Worm (Caenorhabditis elegans) whole organism, L4 larva: ENCODE results near the gene C33F10.8.
A peak's percentile ranks its signal among the peaks of the same experiment; 100 is the strongest.

Experiments
- F26F4.8 ChIP-seq: fragments of 200-800 bp; sonication (Bioruptor generic); conservative IDR thresholded peaks from 2 replicates; pipeline ENCODE4 v1.3.6; 2022; ENCODE audit warnings: missing genetic modification characterization, missing compliant biosample characterization
- F44E2.7 ChIP-seq: fragments of 200-800 bp; sonication (Bioruptor generic); IDR thresholded peaks from 2 replicates; pipeline ENCODE4 v2.1.2; 2022; ENCODE audit warnings: missing genetic modification characterization, missing compliant biosample characterization
- R02D3.7 ChIP-seq: fragments of 150-350 bp; sonication (generic microtip); optimal IDR thresholded peaks from 3 replicates; lab custom pipeline; 2014; ENCODE audit warnings: missing biosample characterization, missing genetic modification characterization
- T20F7.1 ChIP-seq: fragments of 200-800 bp; sonication (Bioruptor generic); optimal IDR thresholded peaks from 2 replicates; lab custom pipeline; 2018; ENCODE audit warnings: mild to moderate bottlenecking, missing genetic modification characterization, missing compliant biosample characterization
- T26A8.4 ChIP-seq: fragments of 200-800 bp; sonication (Bioruptor generic); IDR thresholded peaks from 2 replicates; pipeline ENCODE4 v1.3.6; 2022; ENCODE audit warnings: missing genetic modification characterization, missing compliant biosample characterization
- Y48G9A.11 ChIP-seq: fragments of 200-800 bp; sonication (Bioruptor generic); IDR thresholded peaks from 2 replicates; pipeline ENCODE4 v1.3.6; 2022; ENCODE audit warnings: missing genetic modification reagents, missing genetic modification characterization, missing compliant biosample characterization
- ZK337.2 ChIP-seq: fragments of 200-800 bp; sonication (Bioruptor generic); IDR thresholded peaks from 2 replicates; pipeline ENCODE4 v1.3.6; 2022; ENCODE audit warnings: missing genetic modification reagents, missing genetic modification characterization, missing compliant biosample characterization
- ZK546.5 ChIP-seq, 2 experiments: sonication (generic microtip); optimal IDR thresholded peaks; 2 replicates each; lab custom pipeline; 2017; ENCODE audit warnings: missing biosample characterization in 2 of 2, missing genetic modification characterization in 2 of 2
- aha-1 ChIP-seq: fragments of 150-350 bp; peaks from one replicate; lab custom pipeline; 2014; ENCODE audit warnings: missing biosample characterization, missing genetic modification characterization
- ceh-62 ChIP-seq: sonication (generic microtip); optimal IDR thresholded peaks from 2 replicates; lab custom pipeline; 2017; ENCODE audit warnings: missing biosample characterization, missing genetic modification characterization
- daf-12 ChIP-seq: fragments of 150-350 bp; optimal IDR thresholded peaks from 2 replicates; lab custom pipeline; 2014; ENCODE audit warnings: missing biosample characterization, missing genetic modification reagents, missing genetic modification characterization
- daf-8 ChIP-seq: fragments of 200-800 bp; sonication (Bioruptor generic); IDR thresholded peaks from 2 replicates; pipeline ENCODE4 v1.3.6; 2022; ENCODE audit warnings: missing genetic modification characterization, missing compliant biosample characterization
- dmd-6 ChIP-seq: fragments of 200-800 bp; sonication (Bioruptor generic); IDR thresholded peaks from 2 replicates; pipeline ENCODE4 v1.3.6; 2022; ENCODE audit warnings: missing genetic modification reagents, missing genetic modification characterization, missing compliant biosample characterization
- dmd-9 ChIP-seq: fragments of 200-800 bp; sonication (Bioruptor generic); IDR thresholded peaks from 2 replicates; pipeline ENCODE4 v1.3.6; 2022; ENCODE audit warnings: missing genetic modification reagents, missing genetic modification characterization, missing compliant biosample characterization
- duxl-1 ChIP-seq: sonication (generic microtip); optimal IDR thresholded peaks from 2 replicates; lab custom pipeline; 2016; ENCODE audit warnings: mild to moderate bottlenecking, missing genetic modification characterization, moderate library complexity, missing compliant biosample characterization; ENCODE audit not compliant: poor library complexity
- dve-1 ChIP-seq: sonication (generic microtip); optimal IDR thresholded peaks from 2 replicates; lab custom pipeline; 2017; ENCODE audit warnings: antibody characterized with exemption, mild to moderate bottlenecking, missing genetic modification characterization, missing compliant biosample characterization; ENCODE audit not compliant: insufficient read depth
- fos-1 ChIP-seq: fragments of 150-350 bp; optimal IDR thresholded peaks from 2 replicates; lab custom pipeline; 2014; ENCODE audit warnings: missing biosample characterization, missing genetic modification characterization
- gei-8 ChIP-seq: fragments of 200-800 bp; sonication (Bioruptor generic); optimal IDR thresholded peaks from 2 replicates; lab custom pipeline; 2018; ENCODE audit warnings: mild to moderate bottlenecking, missing genetic modification characterization, missing compliant biosample characterization
- hlh-11 ChIP-seq: fragments of 200-800 bp; sonication (Bioruptor generic); optimal IDR thresholded peaks from 2 replicates; lab custom pipeline; 2018; ENCODE audit warnings: mild to moderate bottlenecking, missing genetic modification characterization, missing compliant biosample characterization
- jun-1 ChIP-seq: fragments of 150-350 bp; optimal IDR thresholded peaks from 2 replicates; lab custom pipeline; 2014; ENCODE audit warnings: missing biosample characterization, missing genetic modification reagents, missing genetic modification characterization
- lin-13 ChIP-seq: fragments of 150-350 bp; optimal IDR thresholded peaks from 2 replicates; lab custom pipeline; 2014; ENCODE audit warnings: missing biosample characterization, missing genetic modification reagents, missing genetic modification characterization
- lin-29 ChIP-seq: fragments of 200-800 bp; sonication (Bioruptor generic); IDR thresholded peaks from 2 replicates; pipeline ENCODE4 v1.3.6; 2022; ENCODE audit warnings: missing genetic modification reagents, missing genetic modification characterization, missing compliant biosample characterization
- madf-5 ChIP-seq, 2 experiments: fragments of 200-800 bp; sonication (Bioruptor generic); IDR thresholded peaks; 2 replicates each; pipeline ENCODE4 v1.3.6; 2022; ENCODE audit warnings: missing compliant biosample characterization in 2 of 2, missing genetic modification characterization in 2 of 2
- madf-9 ChIP-seq: fragments of 200-800 bp; sonication (Bioruptor generic); conservative IDR thresholded peaks from 2 replicates; pipeline ENCODE4 v1.3.6; 2022; ENCODE audit warnings: missing genetic modification reagents, missing genetic modification characterization, missing compliant biosample characterization
- mdl-1 ChIP-seq, 2 experiments: fragments of 150-350 bp in 1 of 2; sonication (generic microtip) in 1 of 2; optimal IDR thresholded peaks; 2 replicates each; lab custom pipeline; 2014 to 2017; ENCODE audit warnings: missing biosample characterization in 2 of 2, missing genetic modification characterization in 2 of 2
- mes-2 ChIP-seq: sonication (generic microtip); optimal IDR thresholded peaks from 2 replicates; lab custom pipeline; 2016; ENCODE audit warnings: missing genotype, mild to moderate bottlenecking, missing genetic modification characterization, missing compliant biosample characterization; ENCODE audit not compliant: poor library complexity, severe bottlenecking
- mxl-3 ChIP-seq: fragments of 200-800 bp; sonication (Bioruptor generic); optimal IDR thresholded peaks from 2 replicates; lab custom pipeline; 2018; ENCODE audit warnings: mild to moderate bottlenecking, missing genetic modification characterization, missing compliant biosample characterization
- nhr-10 ChIP-seq: fragments of 150-350 bp; optimal IDR thresholded peaks from 2 replicates; lab custom pipeline; 2014; ENCODE audit warnings: missing biosample characterization, missing genetic modification characterization
- nhr-111 ChIP-seq: fragments of 200-800 bp; sonication (Bioruptor generic); optimal IDR thresholded peaks from 2 replicates; lab custom pipeline; 2018; ENCODE audit warnings: mild to moderate bottlenecking, missing genetic modification characterization, missing compliant biosample characterization
- nhr-237 ChIP-seq: sonication (generic microtip); optimal IDR thresholded peaks from 2 replicates; lab custom pipeline; 2017; ENCODE audit warnings: missing biosample characterization, missing genetic modification characterization
- nhr-28 ChIP-seq: fragments of 150-350 bp; optimal IDR thresholded peaks from 2 replicates; lab custom pipeline; 2014; ENCODE audit warnings: missing biosample characterization, missing genetic modification characterization
- nhr-6 ChIP-seq: fragments of 150-350 bp; optimal IDR thresholded peaks from 2 replicates; lab custom pipeline; 2014; ENCODE audit warnings: missing biosample characterization, missing genetic modification characterization
- saeg-2 ChIP-seq: fragments of 200-800 bp; sonication (Bioruptor generic); IDR thresholded peaks from 2 replicates; pipeline ENCODE4 v1.3.6; 2022; ENCODE audit warnings: missing genetic modification reagents, missing genetic modification characterization, missing compliant biosample characterization
- set-16 ChIP-seq: fragments of 200-800 bp; sonication (Bioruptor generic); IDR thresholded peaks from 2 replicates; pipeline ENCODE4 v1.3.6; 2022; ENCODE audit warnings: missing genetic modification reagents, missing genetic modification characterization, missing compliant biosample characterization
- skn-1 ChIP-seq: fragments of 150-350 bp; optimal IDR thresholded peaks from 2 replicates; lab custom pipeline; 2014; ENCODE audit warnings: missing biosample characterization, missing genetic modification characterization
- snpc-4 ChIP-seq: fragments of 150-350 bp; optimal IDR thresholded peaks from 2 replicates; lab custom pipeline; 2014; ENCODE audit warnings: missing biosample characterization, missing genetic modification characterization
- spr-1 ChIP-seq: sonication (generic microtip); optimal IDR thresholded peaks from 2 replicates; lab custom pipeline; 2016; ENCODE audit warnings: mild to moderate bottlenecking, missing genetic modification characterization, missing compliant biosample characterization
- spr-3 ChIP-seq: fragments of 200-800 bp; sonication (Bioruptor generic); optimal IDR thresholded peaks from 2 replicates; lab custom pipeline; 2018; ENCODE audit warnings: mild to moderate bottlenecking, missing genetic modification characterization, missing compliant biosample characterization
- unc-62 ChIP-seq, 3 experiments: fragments of 150-350 bp in 1 of 3; sonication (generic microtip); optimal IDR thresholded peaks in 2 of 3; peaks in 1 of 3; 1 replicate in 1 of 3; 2 replicates in 2 of 3; lab custom pipeline; 2014 to 2017; ENCODE audit warnings: missing biosample characterization in 3 of 3, missing genetic modification characterization in 3 of 3, missing genetic modification reagents in 3 of 3, missing genotype in 1 of 3
- zfp-2 ChIP-seq: sonication (generic microtip); optimal IDR thresholded peaks from 2 replicates; lab custom pipeline; 2016; ENCODE audit warnings: mild to moderate bottlenecking, missing genetic modification characterization, missing compliant biosample characterization
- zip-11 ChIP-seq: fragments of 200-800 bp; sonication (Bioruptor generic); IDR thresholded peaks from 2 replicates; pipeline ENCODE4 v1.3.6; 2022; ENCODE audit warnings: missing genetic modification characterization, missing compliant biosample characterization
- ztf-7 ChIP-seq: fragments of 150-350 bp; optimal IDR thresholded peaks from 2 replicates; lab custom pipeline; 2014; ENCODE audit warnings: missing biosample characterization, missing genetic modification characterization

Gene C33F10.8

DNA sequence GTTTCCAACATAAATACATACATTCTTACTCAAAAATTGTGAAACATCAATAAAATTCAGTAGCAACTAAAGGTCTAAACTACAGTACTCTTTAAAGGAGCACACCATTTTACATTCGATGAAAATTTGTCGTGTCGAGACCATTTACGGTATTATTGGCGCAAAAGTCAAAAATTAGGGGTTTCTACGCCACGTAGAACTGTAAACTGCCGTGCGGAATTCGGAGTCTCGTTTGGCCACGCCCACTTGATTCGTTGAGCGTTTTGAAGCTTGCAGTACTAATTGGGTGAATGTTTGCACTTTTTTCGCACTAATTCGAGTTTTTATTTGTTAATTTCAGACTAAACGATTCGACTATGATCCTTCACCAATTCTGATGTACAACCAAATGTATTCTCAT lies 34.3 kb downstream of the C33F10.8 start (continued):
- TF ChIP-seq Y48G9A.11 (GFP tag; lab: Robert Waterston, UW) (peak; percentile 87), nhr-28 (tag; lab: Kevin White, UChicago) (no peak), spr-3 (GFP tag; lab: Kevin White, UChicago) (peak; percentile 91), T20F7.1 (GFP tag; lab: Kevin White, UChicago) (peak; percentile 79)

DNA sequence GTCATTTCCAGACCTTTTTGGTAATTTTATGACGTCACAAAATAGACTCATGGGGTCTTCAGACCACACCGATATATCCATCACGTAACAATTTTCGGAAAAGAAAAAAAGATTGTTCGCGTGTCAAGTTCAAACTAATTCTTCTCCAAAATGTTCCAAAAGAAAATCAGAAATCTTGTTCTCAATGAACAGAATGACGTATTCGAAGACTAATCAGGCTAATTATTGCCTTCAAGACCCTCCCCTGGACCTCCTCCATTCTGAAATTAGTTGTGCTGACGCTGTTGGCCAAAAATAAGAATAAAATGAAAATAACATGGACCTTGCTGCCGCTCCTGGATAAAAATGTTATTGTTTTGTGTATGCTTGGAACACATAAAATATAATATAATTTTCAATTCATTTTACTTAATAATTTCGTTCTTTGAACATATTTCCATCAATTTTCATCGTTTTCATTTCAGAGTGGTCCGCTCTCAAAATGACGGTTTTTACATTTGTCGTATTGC lies 35.1 kb downstream of the C33F10.8 start, which contains the start of gene F26G1.15:
Gene F26G1.15 (plus strand): TSS at position 459 of the 509 bp plus-strand sequence.
- peak; percentile 35 for TF ChIP-seq aha-1
- TF ChIP-seq duxl-1 (tag; lab: Kevin White, UChicago) = no peak
- peak in 1 of 2 experiments; percentile 94 for TF ChIP-seq unc-62 (GFP tag; optimal IDR thresholded peaks at IDR 0.05 in 1 of 2; lab: Kevin White, UChicago)
- TF ChIP-seq unc-62 (tag; optimal IDR thresholded peaks at IDR 0.05; lab: Kevin White, UChicago) = no peak
- TF ChIP-seq gei-8 (GFP tag; lab: Kevin White, UChicago) = no peak

DNA sequence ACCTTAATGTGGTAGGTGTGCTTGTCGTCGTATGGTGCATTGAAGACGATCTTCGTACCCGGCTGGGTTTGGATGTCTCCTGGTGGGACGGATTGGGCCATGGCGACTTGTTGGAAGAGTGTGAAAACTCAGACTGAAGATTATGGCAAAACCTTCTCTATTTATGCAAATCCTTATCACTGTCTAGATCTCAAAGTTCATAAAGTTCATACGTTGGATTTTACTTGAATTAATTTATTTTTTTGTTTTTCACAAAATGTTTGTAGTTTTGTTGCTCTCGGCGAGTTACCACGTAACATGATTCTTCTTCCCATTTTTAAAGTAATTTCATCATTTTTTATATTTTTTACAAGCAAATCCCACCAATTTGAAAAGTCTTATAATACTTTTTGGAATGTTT lies 38.9 kb downstream of the C33F10.8 start, which contains the start of gene msp-3:
Gene msp-3 (minus strand): TSS at position 101 of the 400 bp plus-strand sequence.
- TF ChIP-seq nhr-6 (no peak), ceh-62 (tag; lab: Kevin White, UChicago) (no peak)
- TF ChIP-seq, all 104 proteins: peak for 0

DNA sequence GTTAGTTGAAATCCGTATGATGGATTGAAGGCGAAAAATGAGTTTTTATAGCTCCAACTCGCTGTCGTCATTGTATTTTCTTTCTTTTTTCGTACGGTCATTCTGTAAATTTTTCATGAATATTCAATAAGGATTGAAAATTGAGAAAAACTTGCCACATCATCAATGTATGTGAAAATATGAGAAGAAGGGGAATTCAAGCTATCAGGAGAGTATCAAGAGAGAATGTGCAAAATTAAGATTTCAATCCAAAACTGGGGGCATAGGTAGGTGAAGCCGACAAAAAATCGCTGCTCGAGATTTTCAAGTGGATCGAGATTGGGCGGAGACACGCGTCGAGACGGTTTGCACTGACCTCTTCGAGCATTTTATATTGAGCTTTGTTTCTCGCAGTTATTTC lies 40.6 kb downstream of the C33F10.8 start, which contains the start of gene nep-12:
Gene nep-12 (minus strand): TSS at position 101 of the 400 bp plus-strand sequence.
- no peak for TF ChIP-seq lin-29
- no peak for TF ChIP-seq mdl-1 (tag; optimal IDR thresholded peaks at IDR 0.05; lab: Kevin White, UChicago)
- TF ChIP-seq nhr-6 = no peak
- no peak for TF ChIP-seq T26A8.4 (GFP tag; lab: Robert Waterston, UW)
- no peak for TF ChIP-seq jun-1
- TF ChIP-seq dmd-6 (GFP tag; lab: Robert Waterston, UW) = no peak
- no peak for TF ChIP-seq zip-11
- no peak for TF ChIP-seq nhr-111
- no peak for TF ChIP-seq ZK546.5 (tag; optimal IDR thresholded peaks at IDR 0.05; lab: Kevin White, UChicago)
- no peak for TF ChIP-seq ceh-62 (tag; lab: Kevin White, UChicago)
- TF ChIP-seq lin-13 = no peak
- TF ChIP-seq, all 104 proteins: peak for 0

- TF ChIP-seq nhr-10 (tag; lab: Kevin White, UChicago) (no peak), R02D3.7 (tag; lab: Kevin White, UChicago) (no peak), ZK337.2 (no peak), dmd-9 (no peak), dmd-6 (GFP tag; lab: Robert Waterston, UW) (no peak), ztf-7 (tag; lab: Kevin White, UChicago) (no peak), aha-1 (no peak), daf-8 (GFP tag; lab: Robert Waterston, UW) (no peak), set-16 (GFP tag; lab: Robert Waterston, UW) (no peak), fos-1 (no peak), spr-1 (no peak), snpc-4 (no peak), T26A8.4 (GFP tag; lab: Robert Waterston, UW) (no peak)
- TF ChIP-seq, all 104 proteins: peak for 0
These were observed 45.3 kb downstream of the C33F10.8 start for ce11 chrII:4779753-4780152.

DNA sequence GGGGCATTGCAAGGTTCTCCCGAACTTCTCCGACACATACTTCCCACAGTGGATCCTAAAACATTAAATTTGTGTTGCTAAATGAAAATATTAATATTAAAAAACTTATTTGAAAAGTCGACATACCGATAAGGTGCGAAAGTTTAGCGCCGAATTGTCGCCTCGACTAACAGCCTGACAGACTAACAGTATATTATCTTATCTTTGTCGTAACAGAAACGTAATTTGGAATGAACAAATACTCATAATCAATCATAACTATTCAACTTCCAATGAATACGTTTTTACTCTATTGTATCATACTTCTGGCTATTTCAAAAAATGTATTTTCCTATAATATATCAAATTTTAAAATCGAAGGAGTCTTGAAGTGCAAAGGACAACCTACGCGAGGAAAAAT lies 48.1 kb downstream of the C33F10.8 start, which contains the start of gene F26G1.11:
Gene F26G1.11 (plus strand): TSS at position 205 of the 400 bp plus-strand sequence.
- TF ChIP-seq F26F4.8 (GFP tag; lab: Robert Waterston, UW) = no peak
- no peak for TF ChIP-seq skn-1 (tag; lab: Kevin White, UChicago)
- peak; percentile 62 for TF ChIP-seq dve-1 (tag; lab: Kevin White, UChicago)
- no peak for TF ChIP-seq madf-9
- no peak for TF ChIP-seq madf-5 (GFP tag; IDR thresholded peaks at IDR 0.05; lab: Robert Waterston, UW)
- TF ChIP-seq F44E2.7 = no peak
- no peak for TF ChIP-seq mxl-3 (GFP tag; lab: Kevin White, UChicago)
- TF ChIP-seq daf-12 (tag; lab: Kevin White, UChicago) = no peak
- TF ChIP-seq jun-1 = no peak
- TF ChIP-seq hlh-11 = peak; percentile 42
- TF ChIP-seq nhr-237 (tag; lab: Kevin White, UChicago) = no peak
- no peak for TF ChIP-seq zfp-2 (tag; lab: Kevin White, UChicago)
- no peak for TF ChIP-seq mes-2 (tag; lab: Kevin White, UChicago)
- TF ChIP-seq zip-11 = no peak
- TF ChIP-seq saeg-2 (GFP tag; lab: Robert Waterston, UW) = no peak
- TF ChIP-seq gei-8 (GFP tag; lab: Kevin White, UChicago) = no peak
